Fruit fly (Drosophila melanogaster): ENCODE measurements around the gene fid.

- TF ChIP-seq Deaf1 (tag; optimal IDR thresholded peaks at IDR 0.05), result no peak
- no peak for TF ChIP-seq CG12299 (tag; optimal IDR thresholded peaks at IDR 0.05)
- TF ChIP-seq fd64A (GFP tag; optimal IDR thresholded peaks at IDR 0.05), result no peak
- no peak for TF ChIP-seq CG11723 (GFP tag; optimal IDR thresholded peaks at IDR 0.05)
Observed at dm6 chr3R:26027903-26028302, 58.0 kb downstream of the fid start.
